Fruit fly (Drosophila melanogaster): ENCODE results near the gene Crg-1.

Crg-1 gene

dm6 chrX:3837628-3838027 lies 44.6 kb downstream of the Crg-1 start:
- TF ChIP-seq CG33017 (tag; optimal IDR thresholded peaks at IDR 0.05): no peak
- no peak for TF ChIP-seq pad (GFP tag; optimal IDR thresholded peaks at IDR 0.05)

- TF ChIP-seq CG12768 (GFP tag; optimal IDR thresholded peaks at IDR 0.05) (no peak), bab1 (GFP tag; optimal IDR thresholded peaks at IDR 0.05) (no peak), toe (GFP tag; optimal IDR thresholded peaks at IDR 0.05) (no peak)
Measured at dm6 chrX:3838648-3839047, 45.6 kb downstream of the Crg-1 start.

dm6 chrX:3840962-3841361 lies 47.9 kb downstream of the Crg-1 start:
- TF ChIP-seq toe (GFP tag; optimal IDR thresholded peaks at IDR 0.05) (no peak), CG1620 (GFP tag; optimal IDR thresholded peaks at IDR 0.05) (no peak), CG7101 (tag; optimal IDR thresholded peaks at IDR 0.05) (no peak), cnc (optimal IDR thresholded peaks at IDR 0.05) (no peak), tj (GFP tag; optimal IDR thresholded peaks at IDR 0.05) (no peak), Clk (GFP tag; optimal IDR thresholded peaks at IDR 0.05) (no peak), CG5204 (GFP tag; optimal IDR thresholded peaks at IDR 0.05) (no peak), CG14711 (tag; optimal IDR thresholded peaks at IDR 0.05) (no peak), CG7045 (GFP tag; optimal IDR thresholded peaks at IDR 0.05) (no peak), bab1 (GFP tag; optimal IDR thresholded peaks at IDR 0.05) (no peak), ovo (GFP tag; optimal IDR thresholded peaks at IDR 0.05) (no peak), Crg-1 (GFP tag; optimal IDR thresholded peaks at IDR 0.05) (no peak), CG33017 (tag; optimal IDR thresholded peaks at IDR 0.05) (no peak), Mnt (GFP tag; optimal IDR thresholded peaks at IDR 0.05) (no peak)

- no peak for TF ChIP-seq tj (GFP tag; optimal IDR thresholded peaks at IDR 0.05)
- no peak for TF ChIP-seq CG11617 (GFP tag; optimal IDR thresholded peaks at IDR 0.05)
- no peak for TF ChIP-seq ovo (GFP tag; optimal IDR thresholded peaks at IDR 0.05)
- no peak for TF ChIP-seq Clk (GFP tag; optimal IDR thresholded peaks at IDR 0.05)
- TF ChIP-seq CG1620 (GFP tag; optimal IDR thresholded peaks at IDR 0.05): no peak
- TF ChIP-seq cnc (optimal IDR thresholded peaks at IDR 0.05): no peak
- TF ChIP-seq Mnt (GFP tag; optimal IDR thresholded peaks at IDR 0.05): no peak
- TF ChIP-seq CG12768 (GFP tag; optimal IDR thresholded peaks at IDR 0.05): no peak
- no peak for TF ChIP-seq CG7101 (tag; optimal IDR thresholded peaks at IDR 0.05)
- no peak for TF ChIP-seq Hr96 (GFP tag; optimal IDR thresholded peaks at IDR 0.05)
- TF ChIP-seq bab1 (GFP tag; optimal IDR thresholded peaks at IDR 0.05): no peak
Measured at dm6 chrX:3842898-3843297, 49.9 kb downstream of the Crg-1 start.

dm6 chrX:3845340-3846161 lies 52.5 kb downstream of the Crg-1 start:
- TF ChIP-seq tj (GFP tag; optimal IDR thresholded peaks at IDR 0.05) (peak; percentile 65), CG14711 (tag; optimal IDR thresholded peaks at IDR 0.05) (no peak), pad (GFP tag; optimal IDR thresholded peaks at IDR 0.05) (peak; percentile 51)

dm6 chrX:3846393-3846792 lies 53.4 kb downstream of the Crg-1 start:
- TF ChIP-seq CG5204 (GFP tag; optimal IDR thresholded peaks at IDR 0.05) (no peak), Crg-1 (GFP tag; optimal IDR thresholded peaks at IDR 0.05) (no peak), CG1620 (GFP tag; optimal IDR thresholded peaks at IDR 0.05) (no peak), cnc (optimal IDR thresholded peaks at IDR 0.05) (no peak), cic (GFP tag; optimal IDR thresholded peaks at IDR 0.05) (no peak), Hr96 (GFP tag; optimal IDR thresholded peaks at IDR 0.05) (no peak), tj (GFP tag; optimal IDR thresholded peaks at IDR 0.05) (no peak), CG7045 (GFP tag; optimal IDR thresholded peaks at IDR 0.05) (no peak), CG7101 (tag; optimal IDR thresholded peaks at IDR 0.05) (no peak), pad (GFP tag; optimal IDR thresholded peaks at IDR 0.05) (no peak), bab1 (GFP tag; optimal IDR thresholded peaks at IDR 0.05) (no peak)
